Fruit fly (Drosophila melanogaster) whole organism, embryonic: ENCODE data around the gene Obp93a.

Source experiments
- Blimp-1 ChIP-seq: fragments of 200-800 bp; sonication (Bioruptor generic); optimal IDR thresholded peaks from 3 replicates; lab custom pipeline; 2018; ENCODE audit warnings: missing biosample characterization, missing genetic modification characterization, mild to moderate bottlenecking, moderate library complexity, missing genetic modification reagents
- CG10462 ChIP-seq: fragments of 200-800 bp; sonication (Bioruptor generic); optimal IDR thresholded peaks from 2 replicates; lab custom pipeline; 2016; ENCODE audit warnings: missing biosample characterization, missing genetic modification characterization
- CG11504 ChIP-seq: fragments of 200-800 bp; sonication (Bioruptor generic); optimal IDR thresholded peaks from 3 replicates; lab custom pipeline; 2019; ENCODE audit warnings: missing biosample characterization, mild to moderate bottlenecking, missing genetic modification characterization, moderate library complexity
- CG11560 ChIP-seq: fragments of 200-800 bp; sonication (Bioruptor generic); IDR thresholded peaks from 3 replicates; pipeline ENCODE4 v1.3.6; 2022; ENCODE audit warnings: missing biosample characterization, missing genetic modification characterization
- CG12155 ChIP-seq: fragments of 200-800 bp; sonication (Bioruptor generic); optimal IDR thresholded peaks from 3 replicates; lab custom pipeline; 2016; ENCODE audit warnings: missing biosample characterization, missing genetic modification characterization
- CG12299 ChIP-seq: fragments of 200-800 bp; sonication (Bioruptor generic); optimal IDR thresholded peaks from 2 replicates; lab custom pipeline; 2018; ENCODE audit warnings: missing biosample characterization, mild to moderate bottlenecking, missing genetic modification characterization
- CG12659 ChIP-seq: fragments of 200-800 bp; sonication (Bioruptor generic); optimal IDR thresholded peaks from 3 replicates; lab custom pipeline; 2017; ENCODE audit warnings: mild to moderate bottlenecking, missing biosample characterization, missing genetic modification reagents, missing genetic modification characterization
- CG14441 ChIP-seq: fragments of 200-800 bp; sonication (Bioruptor generic); IDR thresholded peaks from 2 replicates; pipeline ENCODE4 v1.3.6; 2022; ENCODE audit warnings: missing biosample characterization, missing genetic modification characterization
- CG15011 ChIP-seq: fragments of 200-800 bp; sonication (Bioruptor generic); optimal IDR thresholded peaks from 3 replicates; lab custom pipeline; 2018; ENCODE audit warnings: missing biosample characterization, mild to moderate bottlenecking, missing genetic modification characterization
- CG15514 ChIP-seq: fragments of 200-800 bp; sonication (Bioruptor generic); optimal IDR thresholded peaks from 3 replicates; lab custom pipeline; 2017; ENCODE audit warnings: missing biosample characterization, missing genetic modification characterization, mild to moderate bottlenecking, moderate library complexity, missing genetic modification reagents
- CG16779 ChIP-seq: fragments of 200-800 bp; sonication (Bioruptor generic); IDR thresholded peaks from 2 replicates; pipeline ENCODE4 v1.3.6; 2022; ENCODE audit warnings: missing biosample characterization, missing genetic modification characterization
- CG17186 ChIP-seq: fragments of 200-800 bp; sonication (Bioruptor generic); optimal IDR thresholded peaks from 3 replicates; lab custom pipeline; 2017; ENCODE audit warnings: missing biosample characterization, missing genetic modification reagents, missing genetic modification characterization
- CG18619 ChIP-seq: fragments of 200-800 bp; sonication (Bioruptor generic); optimal IDR thresholded peaks from 3 replicates; lab custom pipeline; 2017; ENCODE audit warnings: missing biosample characterization, mild to moderate bottlenecking, missing genetic modification characterization
- CG2116 ChIP-seq: fragments of 200-800 bp; sonication (Bioruptor generic); optimal IDR thresholded peaks from 3 replicates; lab custom pipeline; 2018; ENCODE audit warnings: missing biosample characterization, mild to moderate bottlenecking, missing genetic modification characterization
- CG2678 ChIP-seq: fragments of 200-800 bp; sonication (Bioruptor generic); optimal IDR thresholded peaks from 3 replicates; lab custom pipeline; 2019; ENCODE audit warnings: missing biosample characterization, mild to moderate bottlenecking, missing genetic modification characterization, moderate library complexity
- CG30403 ChIP-seq: fragments of 200-800 bp; sonication (Bioruptor generic); optimal IDR thresholded peaks from 3 replicates; lab custom pipeline; 2016; ENCODE audit warnings: missing biosample characterization, missing genetic modification characterization
- CG32532 ChIP-seq: fragments of 200-800 bp; sonication (Bioruptor generic); IDR thresholded peaks from 2 replicates; pipeline ENCODE4 v1.3.6; 2022; ENCODE audit warnings: missing biosample characterization, missing genetic modification characterization
- CG4424 ChIP-seq: fragments of 200-800 bp; sonication (Bioruptor generic); optimal IDR thresholded peaks from 3 replicates; lab custom pipeline; 2016; ENCODE audit warnings: missing biosample characterization, missing genetic modification characterization
- CG6272 ChIP-seq: fragments of 200-800 bp; sonication (Bioruptor generic); IDR thresholded peaks from 2 replicates; pipeline ENCODE4 v1.3.6; 2022; ENCODE audit warnings: missing biosample characterization, missing genetic modification characterization
- CG6765 ChIP-seq: fragments of 200-800 bp; sonication (Bioruptor generic); optimal IDR thresholded peaks from 3 replicates; lab custom pipeline; 2017; ENCODE audit warnings: missing biosample characterization, mild to moderate bottlenecking, missing genetic modification characterization
- CG9932 ChIP-seq: fragments of 200-800 bp; sonication (Bioruptor generic); IDR thresholded peaks from 2 replicates; pipeline ENCODE4 v1.3.6; 2022; ENCODE audit warnings: missing biosample characterization, missing genetic modification characterization
- D19B ChIP-seq: fragments of 200-800 bp; sonication (Bioruptor generic); optimal IDR thresholded peaks from 2 replicates; lab custom pipeline; 2017; ENCODE audit warnings: missing biosample characterization, mild to moderate bottlenecking, missing genetic modification characterization
- E2f1 ChIP-seq: fragments of 200-800 bp; sonication (Bioruptor generic); IDR thresholded peaks from 2 replicates; pipeline ENCODE4 v1.3.6; 2022; ENCODE audit warnings: missing biosample characterization, missing genetic modification characterization
- Hmr ChIP-seq: fragments of 200-800 bp; sonication (Bioruptor generic); optimal IDR thresholded peaks from 3 replicates; lab custom pipeline; 2017; ENCODE audit warnings: mild to moderate bottlenecking, missing biosample characterization, missing genetic modification reagents, missing genetic modification characterization
- Jarid2 ChIP-seq: fragments of 200-800 bp; sonication (Bioruptor generic); optimal IDR thresholded peaks from 3 replicates; lab custom pipeline; 2017; ENCODE audit warnings: mild to moderate bottlenecking, missing biosample characterization, missing genetic modification reagents, missing genetic modification characterization
- Kr ChIP-seq: fragments of 200-800 bp; sonication (Bioruptor generic); optimal IDR thresholded peaks from 2 replicates; lab custom pipeline; 2017; ENCODE audit warnings: missing biosample characterization, mild to moderate bottlenecking, missing genetic modification characterization
- Nf-YC ChIP-seq: fragments of 200-800 bp; optimal IDR thresholded peaks from 3 replicates; lab custom pipeline; 2019; ENCODE audit warnings: missing biosample characterization, mild to moderate bottlenecking, missing genetic modification characterization, moderate library complexity
- Poxn ChIP-seq: fragments of 200-800 bp; sonication (Bioruptor generic); IDR thresholded peaks from 2 replicates; pipeline ENCODE4 v1.3.6; 2022; ENCODE audit warnings: missing biosample characterization, missing genetic modification characterization
- Ravus ChIP-seq: fragments of 200-800 bp; sonication (Bioruptor generic); IDR thresholded peaks from 2 replicates; pipeline ENCODE4 v1.3.6; 2022; ENCODE audit warnings: missing biosample characterization, missing genetic modification characterization
- Rfx ChIP-seq: fragments of 200-800 bp; sonication (Bioruptor generic); IDR thresholded peaks from 2 replicates; pipeline ENCODE4 v1.3.6; 2022; ENCODE audit warnings: missing biosample characterization, missing genetic modification characterization
- Side ChIP-seq: fragments of 200-800 bp; sonication (Bioruptor generic); optimal IDR thresholded peaks from 2 replicates; lab custom pipeline; 2016; ENCODE audit warnings: missing biosample characterization, missing genetic modification characterization
- Sox102F ChIP-seq: fragments of 200-800 bp; sonication (Bioruptor generic); optimal IDR thresholded peaks from 2 replicates; lab custom pipeline; 2018; ENCODE audit warnings: missing biosample characterization, mild to moderate bottlenecking, missing genetic modification characterization, moderate library complexity
- Sry-β ChIP-seq: fragments of 200-800 bp; sonication (Bioruptor generic); optimal IDR thresholded peaks from 2 replicates; lab custom pipeline; 2018; ENCODE audit warnings: missing biosample characterization, mild to moderate bottlenecking, missing genetic modification characterization, moderate library complexity
- Xbp1 ChIP-seq: fragments of 200-800 bp; sonication (Bioruptor generic); optimal IDR thresholded peaks from 3 replicates; lab custom pipeline; 2016; ENCODE audit warnings: missing biosample characterization, mild to moderate bottlenecking, missing genetic modification characterization
- ara ChIP-seq: fragments of 200-800 bp; sonication (Bioruptor generic); IDR thresholded peaks from 2 replicates; pipeline ENCODE4 v1.3.6; 2022; ENCODE audit warnings: missing biosample characterization, missing genetic modification characterization
- cad ChIP-seq: fragments of >200 bp; optimal IDR thresholded peaks from 2 replicates; lab custom pipeline; 2017; ENCODE audit warnings: missing biosample characterization, missing genetic modification characterization
- ci ChIP-seq: fragments of 200-800 bp; sonication (Bioruptor generic); IDR thresholded peaks from 3 replicates; pipeline ENCODE4 v1.3.6; 2022; ENCODE audit warnings: missing biosample characterization, missing genetic modification characterization
- crc ChIP-seq: fragments of 200-800 bp; sonication (Bioruptor generic); optimal IDR thresholded peaks from 2 replicates; lab custom pipeline; 2016; ENCODE audit warnings: missing biosample characterization, missing genetic modification characterization
- cwo ChIP-seq: fragments of 200-800 bp; sonication (Bioruptor generic); optimal IDR thresholded peaks from 3 replicates; lab custom pipeline; 2017; ENCODE audit warnings: missing biosample characterization, missing genetic modification characterization, mild to moderate bottlenecking, moderate library complexity, missing genetic modification reagents
- dan ChIP-seq: fragments of 200-800 bp; sonication (Bioruptor generic); IDR thresholded peaks from 2 replicates; pipeline ENCODE4 v1.3.6; 2022; ENCODE audit warnings: missing biosample characterization, missing genetic modification characterization
- gce ChIP-seq: fragments of 200-800 bp; sonication (Bioruptor generic); IDR thresholded peaks from 3 replicates; pipeline ENCODE4 v1.3.6; 2022; ENCODE audit warnings: missing biosample characterization, missing genetic modification characterization
- kay ChIP-seq: fragments of 200-800 bp; sonication (Bioruptor generic); optimal IDR thresholded peaks from 2 replicates; lab custom pipeline; 2016; ENCODE audit warnings: missing biosample characterization, missing genetic modification characterization
- kni ChIP-seq: fragments of 200-800 bp; sonication (Bioruptor generic); optimal IDR thresholded peaks from 3 replicates; lab custom pipeline; 2017; ENCODE audit warnings: mild to moderate bottlenecking, missing biosample characterization, missing genetic modification reagents, missing genetic modification characterization
- knrl ChIP-seq: fragments of 200-800 bp; sonication (Bioruptor generic); IDR thresholded peaks from 3 replicates; pipeline ENCODE4 v1.3.6; 2022; ENCODE audit warnings: missing biosample characterization, missing genetic modification characterization; ENCODE audit not compliant: partially characterized antibody
- lmd ChIP-seq: fragments of 200-800 bp; sonication (Bioruptor generic); IDR thresholded peaks from 2 replicates; pipeline ENCODE4 v1.3.6; 2022; ENCODE audit warnings: missing biosample characterization, missing genetic modification characterization
- oc ChIP-seq: fragments of 200-800 bp; sonication (Bioruptor generic); optimal IDR thresholded peaks from 2 replicates; lab custom pipeline; 2018; ENCODE audit warnings: missing biosample characterization, mild to moderate bottlenecking, missing genetic modification characterization, moderate library complexity
- pan ChIP-seq, 4 experiments: fragments of >200 bp in 3 of 4; fragments of 200-800 bp in 1 of 4; sonication (Bioruptor generic) in 1 of 4; optimal IDR thresholded peaks in 3 of 4; IDR thresholded peaks in 1 of 4; 2 replicates each; pipeline versions ENCODE4 v1.3.6 to Lab custom; 2017 to 2022; ENCODE audit warnings: missing biosample characterization in 2 of 4, missing genetic modification characterization in 2 of 4, mixed read lengths in 1 of 4
- pita ChIP-seq: fragments of 200-800 bp; sonication (Bioruptor generic); optimal IDR thresholded peaks from 2 replicates; lab custom pipeline; 2017; ENCODE audit warnings: missing biosample characterization, mild to moderate bottlenecking, missing genetic modification characterization
- sqz ChIP-seq: fragments of 200-800 bp; sonication (Bioruptor generic); optimal IDR thresholded peaks from 3 replicates; lab custom pipeline; 2018; ENCODE audit warnings: missing biosample characterization, mild to moderate bottlenecking, missing genetic modification characterization
- zf30C ChIP-seq: fragments of 200-800 bp; sonication (Bioruptor generic); optimal IDR thresholded peaks from 3 replicates; lab custom pipeline; 2018; ENCODE audit warnings: missing biosample characterization, mild to moderate bottlenecking, missing genetic modification characterization

The Obp93a gene

DNA sequence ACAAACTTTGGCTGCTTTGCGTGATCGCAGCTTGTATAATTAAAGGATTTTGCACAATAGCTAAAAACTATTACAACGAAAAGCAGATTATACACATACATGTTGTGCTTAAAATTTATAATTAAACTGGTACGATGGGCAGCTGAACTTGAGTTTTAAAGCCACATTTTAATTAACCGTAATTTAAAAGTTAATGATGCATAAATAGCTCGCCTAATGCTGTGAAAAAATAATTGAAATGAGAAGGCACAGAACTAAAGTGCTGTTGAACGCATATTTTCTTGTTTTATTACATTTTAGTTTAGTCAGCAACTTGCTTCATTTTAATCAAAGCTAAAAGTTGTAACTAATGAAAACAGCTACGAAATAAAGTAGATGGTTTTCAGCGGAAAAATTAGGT lies at the start of gene Obp93a:
TSS of gene Obp93a (minus strand) at position 101 of the 400 bp plus-strand sequence.
- no peak for TF ChIP-seq CG17186 (GFP tag; lab: Kevin White, UChicago)
- no peak for TF ChIP-seq dan (GFP tag; lab: Robert Waterston, UW)
- TF ChIP-seq Blimp-1, result no peak
- TF ChIP-seq CG12299 (tag; lab: Kevin White, UChicago), result no peak
- no peak for TF ChIP-seq Ravus (GFP tag; lab: Robert Waterston, UW)
- TF ChIP-seq Jarid2 (GFP tag; lab: Kevin White, UChicago), result no peak
- no peak for TF ChIP-seq pita (GFP tag; lab: Kevin White, UChicago)
- no peak for TF ChIP-seq cad
- no peak for TF ChIP-seq CG11560
- no peak for TF ChIP-seq CG16779 (GFP tag; lab: Robert Waterston, UW)
- TF ChIP-seq kay (GFP tag; lab: Kevin White, UChicago), result no peak
- no peak for TF ChIP-seq Nf-YC (tag; lab: Kevin White, UChicago)
- TF ChIP-seq sqz (GFP tag; lab: Kevin White, UChicago), result no peak
- TF ChIP-seq CG6272, result no peak
- no peak for TF ChIP-seq CG30403
- no peak for TF ChIP-seq Sry-β (GFP tag; lab: Kevin White, UChicago)
- no peak for TF ChIP-seq knrl
- TF ChIP-seq E2f1 (GFP tag; lab: Robert Waterston, UW), result no peak
- no peak for TF ChIP-seq oc (tag; lab: Kevin White, UChicago)
- TF ChIP-seq CG10462 (GFP tag; lab: Kevin White, UChicago), result no peak

DNA sequence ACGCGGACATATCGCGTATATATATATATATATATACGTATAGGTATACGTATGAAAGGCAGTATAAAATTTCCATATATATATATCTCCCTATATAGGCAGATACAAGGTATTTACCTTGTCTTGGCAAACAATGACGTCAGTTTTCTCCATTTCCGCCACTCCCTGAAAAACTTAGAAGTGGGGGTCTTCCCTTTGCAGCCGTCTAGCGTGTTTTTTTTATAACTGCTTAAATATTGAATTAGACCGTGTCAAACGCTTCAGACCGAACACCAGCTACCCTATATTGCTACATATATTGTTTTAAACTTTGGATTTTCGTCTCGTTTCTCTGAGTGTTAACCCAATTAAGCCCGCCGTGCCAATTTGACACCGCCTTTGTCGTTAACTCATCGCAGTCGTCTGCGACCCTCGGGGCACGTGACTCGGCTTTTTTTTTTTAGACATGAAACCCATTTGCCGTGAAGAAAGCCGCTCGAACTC lies 47.2 kb upstream of the Obp93a start:
- peak; percentile 13 for TF ChIP-seq Sox102F (GFP tag; lab: Kevin White, UChicago)
- no peak for TF ChIP-seq CG12155 (GFP tag; lab: Kevin White, UChicago)
- TF ChIP-seq Kr (GFP tag; lab: Kevin White, UChicago), result no peak
- peak; percentile 72 for TF ChIP-seq CG32532 (GFP tag; lab: Robert Waterston, UW)
- TF ChIP-seq CG12659 (GFP tag; lab: Kevin White, UChicago), result peak; percentile 23
- TF ChIP-seq Rfx (GFP tag; lab: Robert Waterston, UW), result peak; percentile 60
- TF ChIP-seq CG15011 (GFP tag; lab: Kevin White, UChicago), result peak; percentile 31
- peak; percentile 44 for TF ChIP-seq CG18619 (GFP tag; lab: Kevin White, UChicago)
- TF ChIP-seq gce (GFP tag; lab: Robert Waterston, UW), result 0 out of 3 replicates have a peak, but pooled peaks have one; percentile 14
- peak; percentile 7 for TF ChIP-seq crc (GFP tag; lab: Kevin White, UChicago)
- no peak for TF ChIP-seq zf30C (GFP tag; lab: Kevin White, UChicago)
- peak; percentile 5 for TF ChIP-seq CG4424 (GFP tag; lab: Kevin White, UChicago)
- peak; percentile 11 for TF ChIP-seq CG15514 (GFP tag; lab: Kevin White, UChicago)
- peak; percentile 63 for TF ChIP-seq CG2678 (tag; lab: Kevin White, UChicago)
- peak; percentile 69 for TF ChIP-seq D19B (GFP tag; lab: Kevin White, UChicago)
- peak; percentile 8 for TF ChIP-seq CG2116
- no peak for TF ChIP-seq pan (optimal IDR thresholded peaks at IDR 0.05; lab: Kevin White, UChicago)
- peak in 1 of 2 experiments; percentile 32 for TF ChIP-seq pan (GFP tag; optimal IDR thresholded peaks at IDR 0.05 in 1 of 2, IDR thresholded peaks at IDR 0.05 in 1 of 2)
- peak; percentile 37 for TF ChIP-seq lmd
- 0 out of 2 replicates have a peak, but pooled peaks have one; percentile 18 for TF ChIP-seq ara (GFP tag; lab: Robert Waterston, UW)
- peak; percentile 62 for TF ChIP-seq CG14441 (GFP tag; lab: Robert Waterston, UW)
- peak; percentile 26 for TF ChIP-seq sqz (GFP tag; lab: Kevin White, UChicago)
- TF ChIP-seq Hmr (GFP tag; lab: Kevin White, UChicago), result peak; percentile 66
- no peak for TF ChIP-seq Poxn (GFP tag; lab: Robert Waterston, UW)
- TF ChIP-seq cwo (GFP tag; lab: Kevin White, UChicago), result peak; percentile 67
- peak; percentile 13 for TF ChIP-seq Xbp1
- TF ChIP-seq CG9932, result peak; percentile 43; the same call in 1 of the 2 replicates
- TF ChIP-seq kni (GFP tag; lab: Kevin White, UChicago), result peak; percentile 55
- TF ChIP-seq Side (GFP tag; lab: Kevin White, UChicago), result peak; percentile 9
- TF ChIP-seq ci (GFP tag; lab: Robert Waterston, UW), result peak; percentile 50; the same call in 1 of the 3 replicates
- peak; percentile 28 for TF ChIP-seq CG11504
- TF ChIP-seq CG6765, result peak; percentile 59
